Worm (Caenorhabditis elegans): ENCODE data around the gene ugt-38.

Gene ugt-38

DNA sequence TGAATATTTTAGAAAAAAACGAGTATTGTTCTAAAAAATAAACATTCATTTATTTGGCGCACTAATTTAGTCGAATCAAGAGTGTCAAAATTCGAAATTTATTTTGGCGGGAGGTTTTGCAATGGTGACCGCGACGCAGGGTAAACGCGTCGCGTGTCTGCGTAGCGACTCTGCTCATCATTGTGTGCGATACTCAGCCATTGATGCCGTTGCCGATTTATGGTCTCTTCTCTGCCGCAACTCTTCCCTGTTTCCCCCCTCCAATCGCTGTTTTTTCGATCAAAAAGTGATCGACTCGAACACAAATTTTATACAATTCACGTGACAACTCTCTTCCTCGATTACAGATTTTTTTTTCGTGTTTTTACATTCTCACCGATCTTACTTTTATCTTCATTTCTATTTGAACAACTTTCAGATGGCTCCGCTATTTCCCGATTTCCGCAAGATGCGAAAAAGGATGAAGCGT, 49.3 kb upstream of the ugt-38 start, which contains the start of gene F09G2.2 (continued):
- TF ChIP-seq rpc-1 (optimal IDR thresholded peaks at IDR 0.05) (no peak), rpc-1 (tag; optimal IDR thresholded peaks at IDR 0.05) (no peak), lin-26 (GFP tag; IDR thresholded peaks at IDR 0.05) (no peak), repo-1 (tag; optimal IDR thresholded peaks at IDR 0.05) (no peak), mel-28 (tag; optimal IDR thresholded peaks at IDR 0.05; ENCODE audit: borderline replicate concordance) (no peak), mxl-1 (tag; optimal IDR thresholded peaks at IDR 0.05) (peak; percentile 5), dpff-1 (tag; optimal IDR thresholded peaks at IDR 0.05) (no peak), nhr-90 (tag; optimal IDR thresholded peaks at IDR 0.05) (peak; percentile 8), madf-6 (GFP tag; IDR thresholded peaks at IDR 0.05) (peak; percentile 95), unc-130 (GFP tag; optimal IDR thresholded peaks at IDR 0.05) (peak; percentile 32), F37B4.10 (GFP tag; IDR thresholded peaks at IDR 0.05) (no peak), hmg-1.2 (GFP tag; IDR thresholded peaks at IDR 0.05) (peak; percentile 99), sptf-2 (GFP tag; optimal IDR thresholded peaks at IDR 0.05) (no peak), Y53G8AR.9 (GFP tag; conservative IDR thresholded peaks at IDR 0.05) (peak; percentile 92), bed-1 (GFP tag; IDR thresholded peaks at IDR 0.05) (no peak), let-607 (tag; optimal IDR thresholded peaks at IDR 0.05) (peak; percentile 2 to 69), Y67H2A.10 (GFP tag; conservative IDR thresholded peaks at IDR 0.05) (peak; percentile 76; the same call in 1 of the 2 replicates), lin-54 (GFP tag; optimal IDR thresholded peaks at IDR 0.05) (peak; percentile 93), pbrm-1 (GFP tag; IDR thresholded peaks at IDR 0.05) (peak; percentile 89), nfya-2 (GFP tag; IDR thresholded peaks at IDR 0.05) (no peak), F33H1.4 (GFP tag; IDR thresholded peaks at IDR 0.05) (peak; percentile 79), rcor-1 (GFP tag; IDR thresholded peaks at IDR 0.05) (peak; percentile 93), B0261.1 (tag; optimal IDR thresholded peaks at IDR 0.05) (no peak), egl-44 (GFP tag; IDR thresholded peaks at IDR 0.05) (peak; percentile 52; the same call in 1 of the 2 replicates), aptf-2 (GFP tag; conservative IDR thresholded peaks at IDR 0.05) (no peak), snpc-4 (GFP tag; optimal IDR thresholded peaks at IDR 0.05) (no peak), snpc-4 (tag; optimal IDR thresholded peaks at IDR 0.05) (peak; percentile 34 to 78 (median 70)), lir-1 (GFP tag; conservative IDR thresholded peaks at IDR 0.05) (peak; percentile 84), nhr-80 (tag; optimal IDR thresholded peaks at IDR 0.05) (peak; percentile 90), pha-4 (tag; optimal IDR thresholded peaks at IDR 0.05) (peak; percentile 84), let-526 (GFP tag; IDR thresholded peaks at IDR 0.05) (peak; percentile 56; the same call in 1 of the 2 replicates), hrde-1 (tag; optimal IDR thresholded peaks at IDR 0.05; ENCODE audit: borderline replicate concordance) (peak; percentile 14), egl-18 (GFP tag; IDR thresholded peaks at IDR 0.05) (no peak), C17E4.6 (GFP tag; IDR thresholded peaks at IDR 0.05) (peak; percentile 81), ceh-91 (GFP tag; IDR thresholded peaks at IDR 0.05) (peak; percentile 82), tbp1 (GFP tag; optimal IDR thresholded peaks at IDR 0.05) (peak; percentile 72), somi-1 (GFP tag; optimal IDR thresholded peaks at IDR 0.05) (peak; percentile 44), F39B2.1 (GFP tag; IDR thresholded peaks at IDR 0.05) (no peak), snpc-1.1 (tag; optimal IDR thresholded peaks at IDR 0.05; ENCODE audit: insufficient read depth) (peak; percentile 56), F49E8.2 (tag; optimal IDR thresholded peaks at IDR 0.05; ENCODE audit: insufficient read depth) (peak; percentile 9), tbx-9 (tag; optimal IDR thresholded peaks at IDR 0.05; ENCODE audit: borderline replicate concordance) (no peak), ekl-4 (GFP tag; IDR thresholded peaks at IDR 0.05) (peak; percentile 96), ets-4 (GFP tag; optimal IDR thresholded peaks at IDR 0.05) (peak; percentile 42), cebp-1 (GFP tag; IDR thresholded peaks at IDR 0.05) (peak; percentile 78), cebp-1 (tag; optimal IDR thresholded peaks at IDR 0.05) (peak; percentile 91), madf-10 (tag; optimal IDR thresholded peaks at IDR 0.05) (peak; percentile 78), efl-1 (GFP tag; optimal IDR thresholded peaks at IDR 0.05) (peak; percentile 88)
